Worm (Caenorhabditis elegans): Measurements from ENCODE around the gene lpr-6.
A peak's percentile ranks its signal among the peaks of the same experiment; 100 is the strongest.

lpr-6 gene

DNA sequence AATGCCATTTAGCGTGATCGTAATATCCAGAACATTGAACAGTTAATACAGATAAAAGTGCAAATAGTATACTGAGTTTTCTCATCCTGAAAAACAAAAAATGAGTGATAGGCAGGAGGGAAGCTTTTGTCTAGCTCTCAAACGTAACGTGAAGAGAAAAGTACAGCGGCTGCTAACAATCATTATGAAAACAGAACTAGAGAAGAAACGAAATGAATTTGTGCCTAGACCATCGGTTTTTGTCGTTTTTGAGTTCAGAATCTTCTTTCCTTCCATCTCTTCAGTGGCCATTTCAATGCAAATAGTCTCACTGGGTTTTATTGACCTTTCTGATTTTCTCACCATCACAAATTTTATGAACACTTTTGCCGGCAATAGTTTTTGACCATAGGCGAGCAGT, 25.4 kb downstream of the lpr-6 start, which contains the start of gene W04G3.7:
TSS of gene W04G3.7 (minus strand) at position 101 of the 400 bp plus-strand sequence.
- no peak for TF ChIP-seq F13C5.2 (tag; optimal IDR thresholded peaks at IDR 0.05)
- TF ChIP-seq hmg-4 (GFP tag; optimal IDR thresholded peaks at IDR 0.05) = no peak
- no peak for TF ChIP-seq aly-1 (tag; optimal IDR thresholded peaks at IDR 0.05)
- TF ChIP-seq tra-4 (tag; optimal IDR thresholded peaks at IDR 0.05) = no peak
- TF ChIP-seq hnd-1 (tag; optimal IDR thresholded peaks at IDR 0.05) = no peak
- no peak for TF ChIP-seq B0310.2 (tag; optimal IDR thresholded peaks at IDR 0.05)
- no peak for TF ChIP-seq tbx-37 (GFP tag; conservative IDR thresholded peaks at IDR 0.05)
- no peak for TF ChIP-seq ceh-36 (tag; optimal IDR thresholded peaks at IDR 0.05)
- no peak for TF ChIP-seq ceh-13 (GFP tag; optimal IDR thresholded peaks at IDR 0.05)
- TF ChIP-seq scrt-1 (GFP tag; IDR thresholded peaks at IDR 0.05) = no peak
- TF ChIP-seq pes-1 (GFP tag; IDR thresholded peaks at IDR 0.05) = no peak

DNA sequence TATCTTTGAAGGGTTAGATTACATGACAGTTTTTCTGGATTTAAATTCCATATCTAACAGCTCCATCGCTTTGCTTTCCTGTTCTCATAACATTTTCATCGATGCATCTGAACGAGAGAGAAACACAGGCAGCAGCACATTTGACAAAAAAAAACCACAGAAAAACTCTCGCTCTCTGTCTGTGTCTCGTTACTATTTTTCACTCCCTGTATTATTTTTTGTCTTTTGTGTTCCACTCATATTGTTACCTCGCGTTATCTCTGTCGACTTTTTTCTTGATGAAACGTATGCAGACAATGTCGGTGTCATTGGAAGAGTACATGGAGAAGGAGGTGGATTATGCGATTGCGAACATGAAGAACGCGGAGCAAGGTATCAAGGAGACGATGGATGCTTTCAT, 29.2 kb downstream of the lpr-6 start, which contains the start of gene W04G3.11:
TSS of gene W04G3.11 (plus strand) at position 244 of the 400 bp plus-strand sequence.
- TF ChIP-seq hmbx-1 (tag; optimal IDR thresholded peaks at IDR 0.05) = no peak
- TF ChIP-seq B0310.2 (tag; optimal IDR thresholded peaks at IDR 0.05) = no peak
- TF ChIP-seq ets-7 (tag; optimal IDR thresholded peaks at IDR 0.05) = no peak

DNA sequence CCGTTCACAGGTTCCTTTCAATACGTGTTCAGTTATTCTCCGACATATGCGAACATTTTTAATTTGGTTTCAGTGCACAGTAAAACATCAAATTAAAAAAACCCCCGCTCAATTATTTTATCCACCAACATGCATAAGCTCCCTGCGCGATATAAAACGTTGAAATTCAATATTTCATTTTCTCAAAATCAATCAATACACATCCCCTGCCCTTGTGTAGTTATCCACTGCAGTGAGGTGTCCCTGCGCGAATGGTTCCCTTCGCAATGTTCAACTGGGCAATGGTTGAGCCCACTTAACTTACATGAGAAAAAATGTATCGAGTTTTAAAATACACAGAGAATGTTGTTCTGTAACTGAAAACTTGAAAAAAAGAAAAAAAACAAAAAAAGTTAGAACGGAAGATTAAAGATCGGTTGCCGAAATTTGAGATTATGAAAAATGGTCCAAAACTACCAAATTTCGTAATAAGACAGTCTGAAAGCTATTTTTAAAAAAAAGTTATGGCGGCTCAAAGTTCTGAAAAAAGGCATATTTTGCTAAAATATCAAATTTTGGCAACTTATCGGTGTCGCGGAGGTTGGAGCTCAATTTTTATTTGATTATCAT, 34.3 kb downstream of the lpr-6 start:
- peak; percentile 70 for TF ChIP-seq tbx-11 (GFP tag; IDR thresholded peaks at IDR 0.05)
- TF ChIP-seq tra-4 (tag; optimal IDR thresholded peaks at IDR 0.05) = peak; percentile 5
- TF ChIP-seq F13C5.2 (tag; optimal IDR thresholded peaks at IDR 0.05) = peak; percentile 98
- peak; percentile 71 for TF ChIP-seq scrt-1 (GFP tag; IDR thresholded peaks at IDR 0.05)
- TF ChIP-seq ceh-13 (GFP tag; optimal IDR thresholded peaks at IDR 0.05) = peak; percentile 26
- peak; percentile 95 for TF ChIP-seq hmg-4 (GFP tag; optimal IDR thresholded peaks at IDR 0.05)
- peak; percentile 49; the same call in 1 of the 2 replicates for TF ChIP-seq sea-1 (GFP tag; conservative IDR thresholded peaks at IDR 0.05)
- peak; percentile 67 for TF ChIP-seq tbx-37 (GFP tag; conservative IDR thresholded peaks at IDR 0.05)
- TF ChIP-seq ets-7 (tag; optimal IDR thresholded peaks at IDR 0.05) = no peak
- TF ChIP-seq flt-1 (GFP tag; IDR thresholded peaks at IDR 0.05) = peak; percentile 74
- TF ChIP-seq aly-1 (tag; optimal IDR thresholded peaks at IDR 0.05) = no peak
- TF ChIP-seq B0310.2 (tag; optimal IDR thresholded peaks at IDR 0.05) = no peak

DNA sequence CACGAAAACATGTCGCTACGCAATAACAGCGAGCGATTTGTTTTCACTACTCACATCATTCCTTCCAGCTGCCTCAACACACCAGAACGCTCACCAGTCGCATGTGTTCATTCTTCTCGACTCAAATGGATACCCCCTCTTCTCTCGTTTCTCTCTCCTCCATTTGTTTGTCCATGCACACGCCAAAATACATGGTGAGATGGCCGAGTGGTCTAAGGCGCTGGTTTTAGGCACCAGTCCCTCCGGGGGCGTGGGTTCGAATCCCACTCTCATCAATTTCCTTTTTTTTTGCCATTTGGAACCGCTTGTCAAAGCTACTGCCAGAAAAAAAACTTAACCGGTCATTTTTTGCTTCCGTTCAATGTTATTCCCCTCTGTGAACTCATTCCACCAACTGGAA, 35.7 kb downstream of the lpr-6 start:
- no peak; the same call in 1 of the 2 replicates for TF ChIP-seq sea-1 (GFP tag; conservative IDR thresholded peaks at IDR 0.05)
- no peak for TF ChIP-seq ama-1 (optimal IDR thresholded peaks at IDR 0.05)
- TF ChIP-seq aly-1 (tag; optimal IDR thresholded peaks at IDR 0.05) = peak; percentile 93
- peak; percentile 77 for TF ChIP-seq ceh-36 (tag; optimal IDR thresholded peaks at IDR 0.05)
- peak; percentile 67 for TF ChIP-seq hnd-1 (tag; optimal IDR thresholded peaks at IDR 0.05)
- peak; percentile 92 for TF ChIP-seq pes-1 (GFP tag; IDR thresholded peaks at IDR 0.05)
- peak; percentile 59 for TF ChIP-seq ets-7 (tag; optimal IDR thresholded peaks at IDR 0.05)
- TF ChIP-seq flt-1 (GFP tag; IDR thresholded peaks at IDR 0.05) = peak; percentile 88
- no peak for TF ChIP-seq hmg-4 (GFP tag; optimal IDR thresholded peaks at IDR 0.05)
- TF ChIP-seq tbx-37 (GFP tag; conservative IDR thresholded peaks at IDR 0.05) = peak; percentile 87
- TF ChIP-seq B0310.2 (tag; optimal IDR thresholded peaks at IDR 0.05) = peak; percentile 65
- TF ChIP-seq scrt-1 (GFP tag; IDR thresholded peaks at IDR 0.05) = no peak; the same call in 1 of the 2 replicates
- TF ChIP-seq F13C5.2 (tag; optimal IDR thresholded peaks at IDR 0.05) = peak; percentile 89
- peak; percentile 85 for TF ChIP-seq tbx-11 (GFP tag; IDR thresholded peaks at IDR 0.05)
- TF ChIP-seq ceh-13 (GFP tag; optimal IDR thresholded peaks at IDR 0.05) = peak; percentile 74
- TF ChIP-seq tra-4 (tag; optimal IDR thresholded peaks at IDR 0.05) = peak; percentile 54
- peak; percentile 51 for TF ChIP-seq hmbx-1 (tag; optimal IDR thresholded peaks at IDR 0.05)

DNA sequence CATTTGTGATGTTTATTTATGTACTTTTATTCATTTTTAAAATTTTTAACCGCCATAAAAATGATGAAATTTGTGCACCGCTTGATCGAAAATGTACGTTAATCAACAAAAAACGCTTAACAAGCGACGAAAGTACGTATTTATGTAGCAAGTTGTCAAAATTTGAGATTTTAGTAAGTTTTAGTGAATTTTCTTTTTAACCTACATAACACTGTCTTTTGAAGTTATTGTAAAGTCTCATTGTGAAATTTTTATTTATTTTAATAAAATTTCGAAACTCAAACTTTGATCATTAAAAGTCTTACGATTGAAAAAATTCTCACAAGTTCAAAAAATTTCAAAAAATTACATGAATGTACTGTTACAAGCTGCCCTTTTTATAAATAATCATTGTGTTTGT, 37.5 kb downstream of the lpr-6 start:
- TF ChIP-seq pes-1 (GFP tag; IDR thresholded peaks at IDR 0.05) = no peak
- TF ChIP-seq scrt-1 (GFP tag; IDR thresholded peaks at IDR 0.05) = no peak

DNA sequence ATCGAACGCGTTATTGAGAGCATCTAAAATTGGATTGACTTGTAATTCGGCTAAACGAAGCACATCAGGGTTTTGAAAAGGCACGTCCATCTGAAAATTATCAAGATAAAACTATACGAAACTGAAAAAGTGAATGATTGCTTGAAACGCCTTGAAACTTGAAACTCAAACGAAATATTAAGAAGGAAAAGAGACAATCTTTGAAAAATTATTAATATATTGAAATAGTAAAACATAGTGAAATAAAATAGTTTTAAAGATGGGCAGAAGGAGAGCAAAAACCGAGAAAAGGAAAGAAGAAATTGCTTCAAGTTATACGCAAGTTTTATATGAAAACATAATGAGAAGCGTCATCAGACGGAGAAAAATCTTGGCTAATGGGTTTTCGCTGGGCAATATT, 38.3 kb downstream of the lpr-6 start, which contains the start of gene W02H3.3:
TSS of gene W02H3.3 (minus strand) at position 101 of the 400 bp plus-strand sequence.
- no peak for TF ChIP-seq ets-7 (tag; optimal IDR thresholded peaks at IDR 0.05)
- TF ChIP-seq ceh-36 (tag; optimal IDR thresholded peaks at IDR 0.05) = no peak
- TF ChIP-seq F13C5.2 (tag; optimal IDR thresholded peaks at IDR 0.05) = no peak
- TF ChIP-seq ceh-13 (GFP tag; optimal IDR thresholded peaks at IDR 0.05) = no peak
- no peak for TF ChIP-seq tbx-11 (GFP tag; IDR thresholded peaks at IDR 0.05)
- TF ChIP-seq hmbx-1 (tag; optimal IDR thresholded peaks at IDR 0.05) = no peak
- TF ChIP-seq pes-1 (GFP tag; IDR thresholded peaks at IDR 0.05) = no peak
- TF ChIP-seq tra-4 (tag; optimal IDR thresholded peaks at IDR 0.05) = no peak
- no peak for TF ChIP-seq hmg-4 (GFP tag; optimal IDR thresholded peaks at IDR 0.05)
- no peak for TF ChIP-seq sea-1 (GFP tag; conservative IDR thresholded peaks at IDR 0.05)
- TF ChIP-seq hnd-1 (tag; optimal IDR thresholded peaks at IDR 0.05) = no peak
- TF ChIP-seq aly-1 (tag; optimal IDR thresholded peaks at IDR 0.05) = no peak
- no peak for TF ChIP-seq ama-1 (optimal IDR thresholded peaks at IDR 0.05)
- TF ChIP-seq scrt-1 (GFP tag; IDR thresholded peaks at IDR 0.05) = no peak
- no peak for TF ChIP-seq flt-1 (GFP tag; IDR thresholded peaks at IDR 0.05)
- TF ChIP-seq B0310.2 (tag; optimal IDR thresholded peaks at IDR 0.05) = no peak

DNA sequence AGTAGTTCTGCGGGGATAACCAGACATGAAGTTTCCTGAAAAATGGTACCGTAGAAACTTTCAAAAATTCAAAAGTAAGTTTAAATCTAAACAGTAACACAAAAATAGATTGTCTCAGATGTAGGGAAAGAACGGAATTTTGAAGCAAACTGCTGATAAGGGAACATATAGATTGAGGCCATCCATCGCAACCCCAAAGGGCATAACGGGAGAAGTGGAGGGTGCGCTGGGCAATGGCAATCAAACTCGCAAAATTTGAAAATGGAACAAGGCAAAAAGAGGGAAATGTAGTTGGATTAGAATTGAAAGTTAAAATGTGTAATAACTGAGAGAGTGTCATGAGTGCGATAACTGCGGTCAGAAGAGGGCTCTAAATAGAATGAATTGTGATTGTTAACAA, 43.4 kb downstream of the lpr-6 start:
- TF ChIP-seq F13C5.2 (tag; optimal IDR thresholded peaks at IDR 0.05) (no peak), aly-1 (tag; optimal IDR thresholded peaks at IDR 0.05) (no peak), ets-7 (tag; optimal IDR thresholded peaks at IDR 0.05) (no peak), sea-1 (GFP tag; conservative IDR thresholded peaks at IDR 0.05) (no peak), tbx-37 (GFP tag; conservative IDR thresholded peaks at IDR 0.05) (no peak), pes-1 (GFP tag; IDR thresholded peaks at IDR 0.05) (no peak)
